Worm (Caenorhabditis elegans) whole organism, late embryonic: ENCODE measurements around the gene C18D11.7.
"Not testable (repeated sequence)": the region's sequence is repeated elsewhere in the genome, so short reads cannot be mapped to it uniquely, and the experiment has no call there.

Source experiments
- C38D4.7 ChIP-seq: fragments of 200-800 bp; sonication (Bioruptor generic); optimal IDR thresholded peaks from 2 replicates; lab custom pipeline; 2018; ENCODE audit warnings: mild to moderate bottlenecking, missing genetic modification characterization, moderate library complexity, missing compliant biosample characterization
- Y22D7AL.16 ChIP-seq: sonication (generic microtip); optimal IDR thresholded peaks from 2 replicates; lab custom pipeline; 2016; ENCODE audit warnings: missing genetic modification characterization, missing compliant biosample characterization
- ahr-1 ChIP-seq: sonication (generic microtip); optimal IDR thresholded peaks from 2 replicates; lab custom pipeline; 2016; ENCODE audit warnings: missing genetic modification characterization, missing compliant biosample characterization
- ama-1 ChIP-seq: fragments of 150-350 bp; optimal IDR thresholded peaks from 2 replicates; lab custom pipeline; 2014
- ceh-19 ChIP-seq: fragments of 200-800 bp; sonication (Bioruptor generic); optimal IDR thresholded peaks from 2 replicates; lab custom pipeline; 2018; ENCODE audit warnings: mild to moderate bottlenecking, missing genetic modification characterization, missing compliant biosample characterization
- ceh-2 ChIP-seq: sonication (generic microtip); optimal IDR thresholded peaks from 2 replicates; lab custom pipeline; 2016; ENCODE audit warnings: missing genotype, missing genetic modification characterization, missing compliant biosample characterization
- ceh-22 ChIP-seq: sonication (generic microtip); optimal IDR thresholded peaks from 2 replicates; lab custom pipeline; 2017; ENCODE audit warnings: missing biosample characterization, missing genetic modification characterization
- ceh-6 ChIP-seq: fragments of 200-800 bp; sonication (Bioruptor generic); optimal IDR thresholded peaks from 2 replicates; lab custom pipeline; 2018; ENCODE audit warnings: mild to moderate bottlenecking, missing genetic modification characterization, missing compliant biosample characterization
- ceh-9 ChIP-seq: sonication (generic microtip); optimal IDR thresholded peaks from 2 replicates; lab custom pipeline; 2016; ENCODE audit warnings: mild to moderate bottlenecking, missing genetic modification characterization, inconsistent platforms, missing compliant biosample characterization
- dmd-4 ChIP-seq: sonication (generic microtip); optimal IDR thresholded peaks from 2 replicates; lab custom pipeline; 2016; ENCODE audit warnings: borderline replicate concordance, missing genetic modification characterization, missing compliant biosample characterization
- dve-1 ChIP-seq: sonication (generic microtip); optimal IDR thresholded peaks from 2 replicates; lab custom pipeline; 2017; ENCODE audit warnings: antibody characterized with exemption, mild to moderate bottlenecking, missing genetic modification characterization, missing compliant biosample characterization
- elt-2 ChIP-seq: sonication (generic microtip); optimal IDR thresholded peaks from 2 replicates; lab custom pipeline; 2016; ENCODE audit warnings: missing genetic modification reagents, missing genetic modification characterization, missing compliant biosample characterization
- elt-4 ChIP-seq: sonication (generic microtip); optimal IDR thresholded peaks from 2 replicates; lab custom pipeline; 2016; ENCODE audit warnings: missing genetic modification characterization, missing compliant biosample characterization
- eyg-1 ChIP-seq: sonication (generic microtip); optimal IDR thresholded peaks from 2 replicates; lab custom pipeline; 2016; ENCODE audit warnings: missing genotype, missing genetic modification characterization, missing compliant biosample characterization
- fax-1 ChIP-seq: sonication (generic microtip); optimal IDR thresholded peaks from 2 replicates; lab custom pipeline; 2016; ENCODE audit warnings: missing genotype, missing genetic modification characterization, missing compliant biosample characterization
- fkh-10 ChIP-seq: fragments of 150-350 bp; optimal IDR thresholded peaks from 2 replicates; lab custom pipeline; 2014; ENCODE audit warnings: missing biosample characterization, missing genetic modification reagents, missing genetic modification characterization
- gmeb-2 ChIP-seq: sonication (generic microtip); optimal IDR thresholded peaks from 2 replicates; lab custom pipeline; 2016; ENCODE audit warnings: missing genetic modification characterization, inconsistent platforms, missing compliant biosample characterization
- hlh-15 ChIP-seq: sonication (generic microtip); optimal IDR thresholded peaks from 2 replicates; lab custom pipeline; 2016; ENCODE audit warnings: missing genetic modification characterization, missing compliant biosample characterization
- hlh-30 ChIP-seq: sonication (generic microtip); optimal IDR thresholded peaks from 2 replicates; lab custom pipeline; 2017; ENCODE audit warnings: antibody characterized with exemption, missing genetic modification characterization, missing compliant biosample characterization; ENCODE audit not compliant: insufficient read depth
- hlh-6 ChIP-seq: sonication (generic microtip); optimal IDR thresholded peaks from 2 replicates; lab custom pipeline; 2016; ENCODE audit warnings: missing genotype, missing genetic modification characterization, missing compliant biosample characterization
- hlh-8 ChIP-seq: sonication (generic microtip); optimal IDR thresholded peaks from 2 replicates; lab custom pipeline; 2016; ENCODE audit warnings: missing genotype, missing genetic modification characterization, missing compliant biosample characterization
- nhr-11 ChIP-seq: fragments of 150-350 bp; optimal IDR thresholded peaks from 2 replicates; lab custom pipeline; 2014; ENCODE audit warnings: missing biosample characterization, missing genetic modification characterization
- nhr-232 ChIP-seq: sonication (generic microtip); optimal IDR thresholded peaks from 2 replicates; lab custom pipeline; 2016; ENCODE audit warnings: missing genetic modification characterization, missing compliant biosample characterization
- npax-4 ChIP-seq: sonication (generic microtip); optimal IDR thresholded peaks from 2 replicates; lab custom pipeline; 2016; ENCODE audit warnings: missing genetic modification characterization, missing compliant biosample characterization
- odd-2 ChIP-seq: sonication (generic microtip); optimal IDR thresholded peaks from 2 replicates; lab custom pipeline; 2017; ENCODE audit warnings: antibody characterized with exemption, mild to moderate bottlenecking, missing genetic modification characterization, missing compliant biosample characterization
- pax-1 ChIP-seq: fragments of 150-350 bp; optimal IDR thresholded peaks from 2 replicates; lab custom pipeline; 2014; ENCODE audit warnings: missing biosample characterization, missing genetic modification characterization
- pha-2 ChIP-seq: sonication (generic microtip); optimal IDR thresholded peaks from 2 replicates; lab custom pipeline; 2017; ENCODE audit warnings: mild to moderate bottlenecking, missing genetic modification characterization, missing compliant biosample characterization
- pha-4 ChIP-seq: fragments of 150-350 bp; optimal IDR thresholded peaks from 2 replicates; lab custom pipeline; 2018; ENCODE audit warnings: missing biosample characterization, missing genetic modification reagents, missing genetic modification characterization
- pqm-1 ChIP-seq: sonication (generic microtip); optimal IDR thresholded peaks from 2 replicates; lab custom pipeline; 2016; ENCODE audit warnings: missing genetic modification characterization, missing compliant biosample characterization
- pros-1 ChIP-seq: fragments of 150-350 bp; optimal IDR thresholded peaks from 2 replicates; lab custom pipeline; 2014; ENCODE audit warnings: missing biosample characterization, missing genetic modification reagents, missing genetic modification characterization
- rnt-1 ChIP-seq: sonication (generic microtip); optimal IDR thresholded peaks from 2 replicates; lab custom pipeline; 2016; ENCODE audit warnings: missing genetic modification characterization, missing compliant biosample characterization
- sdc-2 ChIP-seq: sonication (generic microtip); optimal IDR thresholded peaks from 2 replicates; lab custom pipeline; 2016; ENCODE audit warnings: missing genotype, missing genetic modification characterization, missing compliant biosample characterization
- sox-4 ChIP-seq: sonication (generic microtip); optimal IDR thresholded peaks from 2 replicates; lab custom pipeline; 2017; ENCODE audit warnings: mild to moderate bottlenecking, missing genetic modification characterization, inconsistent platforms, missing compliant biosample characterization
- syd-9 ChIP-seq: sonication (generic microtip); optimal IDR thresholded peaks from 2 replicates; lab custom pipeline; 2016; ENCODE audit warnings: mild to moderate bottlenecking, missing genetic modification characterization, moderate library complexity, missing compliant biosample characterization
- tbx-2 ChIP-seq: sonication (generic microtip); optimal IDR thresholded peaks from 2 replicates; lab custom pipeline; 2016; ENCODE audit warnings: missing genetic modification characterization, missing compliant biosample characterization
- tbx-7 ChIP-seq: sonication (generic microtip); optimal IDR thresholded peaks from 2 replicates; lab custom pipeline; 2016; ENCODE audit warnings: missing genotype, missing genetic modification characterization, missing compliant biosample characterization
- unc-3 ChIP-seq, 2 experiments: fragments of 200-800 bp in 1 of 2; sonication (Bioruptor generic) in 1 of 2; sonication (generic microtip) in 1 of 2; conservative IDR thresholded peaks in 1 of 2; optimal IDR thresholded peaks in 1 of 2; 2 replicates each; pipeline versions ENCODE4 v1.3.6 to Lab custom; 2016 to 2022; ENCODE audit warnings: missing compliant biosample characterization in 2 of 2, missing genetic modification characterization in 2 of 2, missing genetic modification reagents in 1 of 2
- unc-42 ChIP-seq: sonication (generic microtip); optimal IDR thresholded peaks from 2 replicates; lab custom pipeline; 2016; ENCODE audit warnings: missing genotype, missing genetic modification characterization, missing compliant biosample characterization

C18D11.7 gene

DNA sequence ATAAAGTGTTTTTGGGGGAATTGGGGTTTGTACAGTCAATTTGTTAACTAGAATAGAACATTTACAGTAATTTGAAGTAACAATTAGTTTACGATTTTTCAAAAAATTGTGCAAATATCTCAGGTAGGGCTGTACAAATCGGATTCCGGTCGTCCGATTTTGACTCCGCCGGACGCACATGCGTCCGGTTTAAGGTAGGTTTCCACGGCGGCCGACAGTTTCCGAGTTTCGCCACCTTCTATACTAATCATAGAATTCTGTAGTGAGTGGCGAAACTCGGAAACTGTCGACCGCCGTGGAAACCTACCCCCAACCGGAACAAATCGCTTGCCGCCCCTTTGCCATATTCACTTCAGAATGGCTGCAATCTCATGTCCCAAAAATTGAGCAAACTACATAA lies 17.1 kb downstream of the C18D11.7 start:
- TF ChIP-seq fkh-10 (GFP tag; lab: Kevin White, UChicago) (no peak), hlh-6 (tag; lab: Kevin White, UChicago) (no peak), tbx-7 (tag; lab: Kevin White, UChicago) (no peak), ceh-22 (tag; lab: Kevin White, UChicago) (no peak), unc-3 (GFP tag; conservative IDR thresholded peaks at IDR 0.05; lab: Robert Waterston, UW) (no peak), unc-3 (tag; optimal IDR thresholded peaks at IDR 0.05; lab: Kevin White, UChicago) (no peak), hlh-8 (tag; lab: Kevin White, UChicago) (no peak), rnt-1 (tag; lab: Kevin White, UChicago) (no peak), sdc-2 (tag; lab: Kevin White, UChicago) (no peak), elt-2 (tag; lab: Kevin White, UChicago) (no peak), ceh-19 (no peak), nhr-232 (tag; lab: Kevin White, UChicago) (no peak)

ce11 chrIII:11787376-11787775 lies 19.2 kb downstream of the C18D11.7 start, which contains the start of gene C24H11.1:
C24H11.1 (plus strand) TSS chrIII:11787676.
- TF ChIP-seq hlh-15 (tag; lab: Kevin White, UChicago); elt-4; ceh-6 (GFP tag; lab: Kevin White, UChicago): not testable (repeated sequence)

DNA sequence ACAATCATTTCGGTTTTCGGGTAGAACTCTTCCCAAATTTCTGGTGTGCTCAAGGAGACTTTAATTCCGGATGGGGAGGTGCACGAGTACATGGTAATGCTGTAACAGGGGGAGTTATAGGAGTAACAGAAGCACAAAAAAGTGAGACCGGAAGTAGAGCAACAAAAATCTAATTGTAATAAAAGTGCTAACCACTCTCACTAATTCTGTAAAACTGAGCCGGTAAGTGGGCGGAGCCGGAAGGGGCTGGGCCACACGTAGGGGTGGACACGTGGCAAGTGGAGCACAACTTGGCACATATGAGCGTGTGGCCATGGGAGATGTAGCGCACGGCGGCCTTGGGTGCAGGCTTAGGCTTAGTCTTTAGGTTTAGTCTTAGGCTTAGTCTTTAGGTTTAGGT lies 20.6 kb downstream of the C18D11.7 start, which contains the start of gene tbx-38:
Gene tbx-38 (minus strand): TSS at position 101 of the 400 bp plus-strand sequence.
- TF ChIP-seq npax-4 (no peak), dmd-4 (tag; lab: Kevin White, UChicago) (no peak), tbx-2 (tag; lab: Kevin White, UChicago) (no peak), pqm-1 (tag; lab: Kevin White, UChicago) (no peak), odd-2 (tag; lab: Kevin White, UChicago) (no peak), ceh-19 (no peak), syd-9 (tag; lab: Kevin White, UChicago) (no peak), pax-1 (tag; lab: Kevin White, UChicago) (no peak), ceh-2 (tag; lab: Kevin White, UChicago) (no peak), eyg-1 (tag; lab: Kevin White, UChicago) (no peak), C38D4.7 (GFP tag; lab: Kevin White, UChicago) (no peak), gmeb-2 (tag; lab: Kevin White, UChicago) (no peak), hlh-30 (tag; lab: Kevin White, UChicago) (no peak), rnt-1 (tag; lab: Kevin White, UChicago) (no peak)
- TF ChIP-seq, all 69 proteins: peak for 0

ce11 chrIII:11781800-11782199 lies 24.8 kb downstream of the C18D11.7 start, which contains the start of gene srd-74:
srd-74 (plus strand) TSS chrIII:11782100.
- no peak for TF ChIP-seq Y22D7AL.16 (tag; lab: Kevin White, UChicago)
- no peak for TF ChIP-seq dmd-4 (tag; lab: Kevin White, UChicago)
- TF ChIP-seq pha-2 (tag; lab: Kevin White, UChicago), result no peak
- TF ChIP-seq ceh-9, result no peak
- no peak for TF ChIP-seq elt-2 (tag; lab: Kevin White, UChicago)
- TF ChIP-seq ceh-6 (GFP tag; lab: Kevin White, UChicago), result no peak
- TF ChIP-seq ceh-2 (tag; lab: Kevin White, UChicago), result no peak
- no peak for TF ChIP-seq sox-4 (tag; lab: Kevin White, UChicago)
- no peak for TF ChIP-seq unc-42
- no peak for TF ChIP-seq dve-1 (tag; lab: Kevin White, UChicago)
- TF ChIP-seq pha-4 (tag; lab: Kevin White, UChicago), result no peak
- no peak for TF ChIP-seq nhr-11
- TF ChIP-seq hlh-15 (tag; lab: Kevin White, UChicago), result no peak
- no peak for TF ChIP-seq ceh-22 (tag; lab: Kevin White, UChicago)
- no peak for TF ChIP-seq ama-1
- TF ChIP-seq unc-3 (GFP tag; conservative IDR thresholded peaks at IDR 0.05; lab: Robert Waterston, UW), result no peak
- TF ChIP-seq unc-3 (tag; optimal IDR thresholded peaks at IDR 0.05; lab: Kevin White, UChicago), result no peak
- TF ChIP-seq pros-1 (tag; lab: Kevin White, UChicago), result no peak
- no peak for TF ChIP-seq fax-1 (tag; lab: Kevin White, UChicago)
- TF ChIP-seq ahr-1, result no peak
